Worm (Caenorhabditis elegans) whole organism, L4 larva: Measurements from ENCODE around the gene Y116A8C.40.

Source experiments
- gei-8 ChIP-seq: fragments of 200-800 bp; sonication (Bioruptor generic); optimal IDR thresholded peaks from 2 replicates; lab custom pipeline; 2018; ENCODE audit warnings: mild to moderate bottlenecking, missing genetic modification characterization, missing compliant biosample characterization
- mep-1 ChIP-seq: fragments of 150-350 bp; sonication (generic microtip); optimal IDR thresholded peaks from 3 replicates; lab custom pipeline; 2014; ENCODE audit warnings: missing biosample characterization, missing genetic modification characterization
- nhr-10 ChIP-seq: fragments of 150-350 bp; optimal IDR thresholded peaks from 2 replicates; lab custom pipeline; 2014; ENCODE audit warnings: missing biosample characterization, missing genetic modification characterization
- nhr-102 ChIP-seq: sonication (generic microtip); optimal IDR thresholded peaks from 2 replicates; lab custom pipeline; 2016; ENCODE audit warnings: mild to moderate bottlenecking, missing genetic modification characterization, moderate library complexity, missing compliant biosample characterization
- nhr-48 ChIP-seq: sonication (generic microtip); optimal IDR thresholded peaks from 2 replicates; lab custom pipeline; 2016; ENCODE audit warnings: mild to moderate bottlenecking, missing genetic modification characterization, missing compliant biosample characterization
- pqm-1 ChIP-seq: sonication (generic microtip); optimal IDR thresholded peaks from 2 replicates; lab custom pipeline; 2017; ENCODE audit warnings: missing biosample characterization, missing genetic modification characterization
- spr-3 ChIP-seq: fragments of 200-800 bp; sonication (Bioruptor generic); optimal IDR thresholded peaks from 2 replicates; lab custom pipeline; 2018; ENCODE audit warnings: mild to moderate bottlenecking, missing genetic modification characterization, missing compliant biosample characterization
- unc-130 ChIP-seq: sonication (generic microtip); optimal IDR thresholded peaks from 2 replicates; lab custom pipeline; 2016; ENCODE audit warnings: missing genetic modification reagents, missing genetic modification characterization, missing compliant biosample characterization
- zfp-3 ChIP-seq: fragments of 200-800 bp; sonication (Bioruptor generic); conservative IDR thresholded peaks from 2 replicates; pipeline ENCODE4 v1.3.6; 2022; ENCODE audit warnings: missing genetic modification reagents, missing genetic modification characterization, missing compliant biosample characterization

ce11 chrIV:17179565-17179964 is 28.8 kb upstream of the Y116A8C.40 start:
- TF ChIP-seq mep-1 (tag; lab: Kevin White, UChicago) (no peak), nhr-48 (tag; lab: Kevin White, UChicago) (no peak), pqm-1 (tag; lab: Kevin White, UChicago) (peak; percentile 86), gei-8 (GFP tag; lab: Kevin White, UChicago) (no peak), nhr-102 (tag; lab: Kevin White, UChicago) (no peak), zfp-3 (no peak), unc-130 (GFP tag; lab: Kevin White, UChicago) (no peak), spr-3 (no peak), nhr-10 (tag; lab: Kevin White, UChicago) (no peak)
